Fruit fly (Drosophila melanogaster) S2 (cell line): Measurements from ENCODE around the gene Cyp313a5.

ENCODE experiments used
- CG8478 ChIP-seq: fragments of >200 bp; optimal IDR thresholded peaks from 2 replicates; lab custom pipeline; 2018
- CTCF ChIP-seq, 2 experiments: fragments of >200 bp; optimal IDR thresholded peaks; 2 replicates each; lab custom pipeline; 2018

DNA sequence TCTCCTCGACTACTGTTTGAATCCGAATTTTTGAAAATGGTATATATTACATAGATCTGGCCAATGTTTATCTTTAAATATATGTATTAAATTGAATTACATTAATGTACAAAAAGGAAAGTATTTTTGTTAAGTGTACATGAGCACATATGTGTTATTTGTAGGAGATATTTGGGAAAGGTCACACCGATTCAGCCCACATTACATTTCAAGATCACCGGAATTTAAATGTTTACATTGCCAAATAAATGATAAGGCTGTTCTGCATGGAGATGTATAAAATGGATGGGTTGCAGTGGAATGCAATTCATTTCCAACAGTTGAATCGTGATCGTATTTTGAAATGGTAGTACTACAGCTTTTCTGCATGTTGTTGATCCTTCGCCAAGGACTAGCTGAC lies 5.4 kb downstream of the Cyp313a5 start, which contains the start of gene CG3916:
- no peak for TF ChIP-seq CTCF (optimal IDR thresholded peaks at IDR 0.05; lab: Kevin White, UChicago)
- TF ChIP-seq CG8478 (lab: Kevin White, UChicago), result no peak
